Worm (Caenorhabditis elegans) whole organism, L4/young adult: ENCODE measurements around the gene sre-18.

Experiments used
- W03F9.2 ChIP-seq: fragments of 150-350 bp; optimal IDR thresholded peaks from 2 replicates; lab custom pipeline; 2014; ENCODE audit warnings: missing biosample characterization, missing genetic modification characterization
- dao-5 ChIP-seq: sonication (generic microtip); optimal IDR thresholded peaks from 2 replicates; lab custom pipeline; 2016; ENCODE audit warnings: missing genotype, missing genetic modification characterization, moderate library complexity, missing compliant biosample characterization
- him-1 ChIP-seq: sonication (generic microtip); optimal IDR thresholded peaks from 2 replicates; lab custom pipeline; 2016; ENCODE audit warnings: missing genotype, missing genetic modification reagents, missing genetic modification characterization, missing compliant biosample characterization

DNA sequence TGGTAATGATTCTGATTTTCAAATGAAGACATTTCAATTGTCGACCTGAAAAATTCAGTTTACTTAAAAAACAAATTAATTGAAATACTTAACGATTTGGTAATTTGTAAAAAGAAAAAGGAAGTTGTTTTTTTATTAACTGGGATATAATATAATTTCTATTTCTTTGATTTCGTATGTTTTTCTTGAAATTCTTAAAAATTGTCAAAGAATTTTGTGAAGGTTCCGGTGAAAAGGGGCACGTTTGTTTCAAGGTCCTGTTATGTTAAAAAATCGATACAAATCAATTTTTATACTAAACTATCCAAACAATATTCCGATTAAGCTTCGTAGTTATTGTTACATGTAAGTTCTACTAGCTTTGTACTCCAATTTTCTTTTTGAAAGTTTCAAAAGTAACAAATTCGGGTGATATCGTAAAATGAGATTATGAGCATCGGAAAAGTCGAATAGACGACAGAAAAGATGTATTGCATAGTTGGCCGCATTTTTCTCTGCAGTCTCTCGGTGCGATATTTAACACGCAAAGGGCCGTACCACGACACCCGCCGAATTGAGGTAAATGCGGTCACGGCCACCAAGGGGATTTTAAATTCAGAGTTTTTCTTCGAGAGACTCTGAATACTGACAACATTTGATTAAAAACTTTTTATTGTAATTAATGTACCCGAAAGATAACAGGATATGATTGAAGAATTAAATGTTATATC is 29.7 kb upstream of the sre-18 start, which contains the start of gene Y39C12A.9:
- no peak for TF ChIP-seq him-1
- TF ChIP-seq dao-5 = no peak
- TF ChIP-seq W03F9.2 = no peak
